Fruit fly (Drosophila melanogaster) whole organism: ENCODE measurements around the gene mRpL32.

Source experiments
- CG8478 ChIP-seq: fragments of >200 bp; optimal IDR thresholded peaks from 2 replicates; lab custom pipeline; 2018; ENCODE audit warnings: inconsistent platforms
- Dll ChIP-seq: fragments of >200 bp; optimal IDR thresholded peaks from 2 replicates; lab custom pipeline; 2017
- EcR ChIP-seq, 2 experiments: fragments of >200 bp; optimal IDR thresholded peaks; 2 replicates each; lab custom pipeline; 2017; ENCODE audit warnings: missing biosample characterization in 2 of 2, missing genetic modification characterization in 2 of 2, missing genetic modification reagents in 2 of 2
- pan ChIP-seq: fragments of >200 bp; optimal IDR thresholded peaks from 2 replicates; lab custom pipeline; 2017
- psq ChIP-seq: fragments of >200 bp; optimal IDR thresholded peaks from 2 replicates; lab custom pipeline; 2017
- usp ChIP-seq: fragments of >200 bp; optimal IDR thresholded peaks from 2 replicates; lab custom pipeline; 2017; ENCODE audit warnings: missing biosample characterization, missing genetic modification characterization, mixed read lengths

The mRpL32 gene

DNA sequence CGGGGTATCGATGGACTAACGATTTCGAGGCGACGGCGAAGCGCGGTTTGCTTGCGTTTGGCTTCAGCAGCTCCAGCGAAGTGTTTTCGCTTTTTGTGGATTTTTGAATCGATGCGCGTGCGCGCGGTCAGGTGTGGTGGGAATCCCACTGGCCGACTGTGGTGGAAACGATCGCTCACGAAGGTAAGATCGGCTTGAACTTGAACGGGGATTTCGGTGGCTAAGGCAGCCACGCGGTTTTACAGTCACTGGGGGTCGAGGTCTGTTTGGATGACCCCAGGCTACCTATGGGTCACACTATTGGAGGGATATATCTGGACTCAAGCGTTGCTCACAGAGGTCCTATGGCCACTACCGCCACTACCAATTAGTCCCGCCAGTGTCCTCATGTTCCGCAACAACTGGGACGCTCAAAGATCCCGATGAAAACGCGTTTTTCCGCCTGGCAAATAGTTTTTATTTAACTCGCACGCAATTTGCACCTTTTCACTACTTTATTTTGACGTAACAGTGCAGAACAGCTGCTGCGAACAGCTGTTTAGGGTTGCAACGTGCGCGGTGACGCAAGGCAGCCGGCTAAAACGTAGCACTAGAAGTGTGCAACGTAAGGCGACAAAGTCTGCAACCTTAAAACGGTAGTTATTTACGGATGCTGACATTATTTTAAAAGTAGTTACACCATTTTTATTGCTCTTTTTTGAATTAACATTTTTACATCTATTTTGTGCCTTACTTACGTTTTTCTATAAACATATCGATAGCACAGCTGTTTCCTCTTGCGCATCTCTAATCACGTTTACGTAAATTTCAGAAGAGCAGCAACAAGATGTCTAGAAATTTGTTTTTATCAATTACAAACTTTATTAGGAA, at the start of gene mRpL32, which contains the start of gene qless:
TSS of gene mRpL32 (plus strand) at position 780 of the 870 bp plus-strand sequence.
TSS of gene qless (minus strand) at position 516 of the 870 bp plus-strand sequence.
- TF ChIP-seq psq (lab: Kevin White, UChicago), result no peak
- no peak for TF ChIP-seq EcR (GFP tag; optimal IDR thresholded peaks at IDR 0.05; lab: Kevin White, UChicago)
- TF ChIP-seq pan, result no peak
- TF ChIP-seq usp (GFP tag; lab: Kevin White, UChicago), result no peak
- TF ChIP-seq Dll, result no peak
- no peak for TF ChIP-seq CG8478

DNA sequence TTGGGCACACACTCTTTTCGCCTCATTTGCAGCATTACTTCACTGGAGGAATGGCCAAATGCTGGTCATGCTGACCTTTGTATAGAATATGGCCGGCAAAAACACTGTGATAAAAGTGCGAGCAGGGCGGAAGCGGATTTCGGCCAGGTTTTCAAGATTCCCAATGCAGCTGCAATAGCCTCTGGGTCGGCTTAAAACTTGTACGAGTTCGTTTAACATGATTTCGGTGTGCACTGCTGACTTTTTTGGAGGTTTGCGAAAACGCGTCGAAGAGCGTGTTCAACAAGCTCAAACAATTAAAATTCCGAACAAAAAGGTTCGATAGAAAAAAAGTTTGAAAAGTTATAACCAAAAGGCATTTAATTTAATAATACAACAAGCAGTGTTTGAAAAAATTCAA, 42.0 kb upstream of the mRpL32 start, which contains the start of gene chp:
TSS of gene chp (minus strand) at position 101 of the 400 bp plus-strand sequence.
- no peak for TF ChIP-seq psq (lab: Kevin White, UChicago)
- no peak for TF ChIP-seq pan
- TF ChIP-seq CG8478, result no peak
- TF ChIP-seq EcR (GFP tag; optimal IDR thresholded peaks at IDR 0.05; lab: Kevin White, UChicago), result no peak
- TF ChIP-seq Dll, result no peak
- TF ChIP-seq usp (GFP tag; lab: Kevin White, UChicago), result no peak

DNA sequence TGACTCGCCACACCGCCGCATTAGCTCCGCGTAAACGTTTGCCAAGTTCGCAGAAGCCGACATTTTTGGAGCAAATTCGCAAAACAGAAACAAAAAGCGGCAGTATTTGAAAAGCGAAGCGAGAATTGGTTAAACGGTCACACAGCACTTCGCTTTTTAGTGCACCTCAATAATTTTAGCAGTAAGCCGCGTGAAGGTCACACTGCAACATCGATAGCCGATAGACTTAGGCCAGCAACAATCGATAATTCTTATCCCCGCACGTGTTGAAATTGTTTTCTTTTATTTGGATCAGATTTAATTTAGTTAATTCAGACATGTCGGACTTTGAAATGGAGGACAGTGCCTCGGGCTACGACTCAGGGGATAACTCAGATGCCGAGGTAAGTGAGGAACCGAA, 39.4 kb upstream of the mRpL32 start, which contains the start of the genes Zwilch and CG1542:
TSS of gene Zwilch (minus strand) at position 150 of the 400 bp plus-strand sequence.
TSS of gene CG1542 (plus strand) at position 232 of the 400 bp plus-strand sequence.
- TF ChIP-seq usp (GFP tag; lab: Kevin White, UChicago), result no peak
- no peak for TF ChIP-seq psq (lab: Kevin White, UChicago)
- no peak for TF ChIP-seq CG8478
- TF ChIP-seq pan, result no peak
- no peak for TF ChIP-seq Dll
- TF ChIP-seq EcR (GFP tag; optimal IDR thresholded peaks at IDR 0.05; lab: Kevin White, UChicago), result no peak

DNA sequence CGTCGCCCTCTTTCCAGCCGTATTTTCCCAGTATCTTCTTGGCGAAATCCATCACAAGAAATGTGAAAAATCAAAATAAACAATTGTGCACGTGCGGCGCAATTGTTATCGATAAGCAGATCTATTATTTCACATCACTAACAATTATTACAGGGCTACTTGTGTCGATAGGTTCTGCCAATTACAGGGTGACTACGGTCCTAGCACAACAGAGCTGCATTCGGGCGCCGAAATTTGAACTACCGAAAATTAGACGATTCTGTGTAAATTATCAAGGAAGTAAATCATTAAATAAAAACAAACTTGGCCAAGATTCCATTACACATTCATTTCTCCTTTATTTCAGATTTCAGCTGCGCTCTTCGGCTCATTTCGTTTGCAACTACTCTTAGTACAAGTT, 36.8 kb upstream of the mRpL32 start, which contains the start of gene CG15561:
TSS of gene CG15561 (minus strand) at position 113 of the 400 bp plus-strand sequence.
- TF ChIP-seq psq (lab: Kevin White, UChicago), result no peak
- no peak for TF ChIP-seq usp (GFP tag; lab: Kevin White, UChicago)
- no peak for TF ChIP-seq CG8478
- no peak for TF ChIP-seq EcR (GFP tag; optimal IDR thresholded peaks at IDR 0.05; lab: Kevin White, UChicago)
- no peak for TF ChIP-seq pan

DNA sequence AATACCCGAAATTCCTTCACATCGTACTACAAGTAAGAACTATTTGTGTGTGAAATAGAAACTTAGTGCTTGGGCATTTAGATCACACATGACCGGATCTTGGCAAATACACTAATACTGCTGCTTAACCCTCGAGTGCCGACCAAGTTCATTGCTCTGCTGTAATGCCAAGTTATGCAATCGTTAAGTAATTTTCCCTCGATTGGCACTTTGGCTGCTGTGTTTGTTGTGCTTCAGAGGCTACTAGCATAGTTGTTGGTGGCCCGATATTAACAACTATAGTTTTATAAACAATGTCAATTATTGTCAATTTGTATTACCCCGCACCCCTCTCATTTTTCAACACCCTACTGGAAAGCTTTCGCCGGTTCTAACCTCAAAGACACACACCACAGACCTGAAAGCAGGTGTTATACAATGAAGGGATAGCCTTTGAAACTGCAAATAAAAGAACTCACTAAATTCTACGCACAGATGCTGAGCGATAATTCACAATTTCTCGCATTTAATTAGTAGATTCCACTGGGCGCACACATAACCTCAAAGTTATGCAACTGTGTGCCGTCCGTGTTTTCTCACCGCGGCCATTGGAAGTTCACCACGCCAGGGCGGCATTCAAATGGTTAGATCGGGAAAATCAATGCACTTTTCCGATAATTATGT, 34.3 kb upstream of the mRpL32 start:
- TF ChIP-seq EcR (GFP tag; optimal IDR thresholded peaks at IDR 0.05; lab: Kevin White, UChicago), result peak in 1 of 2 experiments; percentile 86
- no peak for TF ChIP-seq psq (lab: Kevin White, UChicago)
- no peak for TF ChIP-seq usp (GFP tag; lab: Kevin White, UChicago)
- no peak for TF ChIP-seq Dll
- TF ChIP-seq CG8478, result no peak
- TF ChIP-seq pan, result no peak

DNA sequence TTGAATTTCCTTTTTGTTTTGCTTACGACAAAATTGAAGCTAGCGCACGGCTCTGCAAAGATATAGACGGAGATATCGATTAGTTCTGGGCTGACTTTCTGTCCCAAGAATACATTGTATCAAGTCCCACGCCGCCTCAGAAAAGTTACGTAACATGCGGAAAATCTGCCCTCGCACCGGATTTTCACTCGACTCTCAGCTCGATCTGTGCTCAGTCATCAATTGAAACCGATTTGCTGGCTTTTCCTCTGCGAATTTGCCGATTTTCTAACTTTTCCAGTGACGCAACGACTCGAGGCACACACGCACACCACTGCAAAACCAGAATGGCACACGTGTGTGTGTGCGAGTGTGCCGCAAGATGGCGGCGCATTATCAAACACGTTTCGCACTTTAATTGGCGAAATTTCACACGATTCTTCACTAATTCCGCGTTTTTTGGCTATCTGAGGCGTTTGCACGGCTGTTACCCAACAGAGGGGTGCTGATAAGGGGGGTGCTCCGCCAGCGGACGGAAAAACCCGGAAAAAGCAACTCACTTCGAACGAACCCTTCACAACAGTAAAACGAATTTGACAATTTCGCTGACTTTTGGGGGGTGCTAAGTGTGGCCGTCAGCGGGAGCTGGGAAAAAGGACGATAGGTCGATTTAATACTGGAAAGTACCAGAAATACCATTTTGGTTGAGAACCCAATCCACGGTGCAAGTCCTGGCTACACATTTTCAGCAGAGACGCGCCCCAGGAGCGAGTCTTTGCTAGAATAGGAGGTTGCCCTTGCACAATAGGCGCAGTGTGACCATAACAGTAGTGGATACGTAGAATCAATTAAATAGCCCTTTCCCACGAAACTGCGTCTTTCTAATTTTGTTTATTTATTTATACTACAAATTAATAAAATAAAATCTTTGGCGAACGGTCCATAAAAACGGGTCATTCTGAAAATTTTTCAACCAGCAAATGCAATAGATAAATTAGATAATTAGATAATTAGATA, 33.4 kb upstream of the mRpL32 start, which contains the start of gene ATPsynC:
TSS of gene ATPsynC (minus strand) at position 634 of the 996 bp plus-strand sequence.
- TF ChIP-seq psq (lab: Kevin White, UChicago), result no peak
- TF ChIP-seq CG8478, result no peak
- no peak for TF ChIP-seq pan
- no peak for TF ChIP-seq EcR (GFP tag; optimal IDR thresholded peaks at IDR 0.05; lab: Kevin White, UChicago)
- no peak for TF ChIP-seq usp (GFP tag; lab: Kevin White, UChicago)
- TF ChIP-seq Dll, result no peak

DNA sequence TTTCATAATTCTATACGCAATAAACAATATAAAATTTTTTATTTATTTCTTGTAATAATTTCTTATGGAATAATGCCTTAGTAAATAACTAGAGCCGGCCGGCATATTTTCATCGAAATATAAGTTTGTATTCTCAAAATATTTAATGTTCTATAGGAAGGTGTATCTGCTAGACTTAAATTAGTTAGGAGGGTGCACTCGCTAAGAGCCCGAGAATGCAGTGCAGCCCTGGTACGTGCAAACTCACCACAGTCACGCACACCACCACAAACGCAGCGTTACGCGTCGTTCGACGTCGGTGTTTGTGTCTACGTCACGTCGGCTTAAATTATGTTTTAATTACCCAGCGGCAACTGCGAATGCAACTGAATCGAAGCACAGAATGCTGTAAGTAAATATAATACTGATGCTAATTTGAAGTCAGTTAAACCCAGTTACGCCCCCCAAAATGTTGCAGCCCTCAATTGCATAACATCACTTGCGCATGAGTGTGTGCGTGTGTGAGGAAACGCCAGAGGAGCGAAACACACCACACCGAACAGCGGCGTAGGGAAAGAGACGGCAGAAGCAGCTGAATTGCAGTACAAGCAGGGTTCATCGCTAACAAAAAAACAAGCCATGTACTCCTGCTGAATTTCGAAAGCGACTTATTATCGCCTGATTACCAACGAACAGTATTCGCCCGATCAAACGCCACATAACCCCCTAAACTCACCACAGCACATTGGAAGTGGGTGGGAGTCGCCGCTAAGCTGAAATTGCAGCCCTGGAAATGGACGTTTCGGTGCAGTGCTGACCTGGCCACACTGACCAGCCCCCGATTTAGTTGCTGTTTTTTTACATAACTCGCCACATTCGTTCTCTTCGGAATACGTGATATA, 32.0 kb upstream of the mRpL32 start, which contains the start of gene CG12054:
TSS of gene CG12054 (plus strand) at position 247 of the 881 bp plus-strand sequence.
- TF ChIP-seq pan (no peak), usp (GFP tag; lab: Kevin White, UChicago) (no peak), EcR (GFP tag; optimal IDR thresholded peaks at IDR 0.05; lab: Kevin White, UChicago) (no peak), psq (lab: Kevin White, UChicago) (no peak), CG8478 (no peak), Dll (no peak)

DNA sequence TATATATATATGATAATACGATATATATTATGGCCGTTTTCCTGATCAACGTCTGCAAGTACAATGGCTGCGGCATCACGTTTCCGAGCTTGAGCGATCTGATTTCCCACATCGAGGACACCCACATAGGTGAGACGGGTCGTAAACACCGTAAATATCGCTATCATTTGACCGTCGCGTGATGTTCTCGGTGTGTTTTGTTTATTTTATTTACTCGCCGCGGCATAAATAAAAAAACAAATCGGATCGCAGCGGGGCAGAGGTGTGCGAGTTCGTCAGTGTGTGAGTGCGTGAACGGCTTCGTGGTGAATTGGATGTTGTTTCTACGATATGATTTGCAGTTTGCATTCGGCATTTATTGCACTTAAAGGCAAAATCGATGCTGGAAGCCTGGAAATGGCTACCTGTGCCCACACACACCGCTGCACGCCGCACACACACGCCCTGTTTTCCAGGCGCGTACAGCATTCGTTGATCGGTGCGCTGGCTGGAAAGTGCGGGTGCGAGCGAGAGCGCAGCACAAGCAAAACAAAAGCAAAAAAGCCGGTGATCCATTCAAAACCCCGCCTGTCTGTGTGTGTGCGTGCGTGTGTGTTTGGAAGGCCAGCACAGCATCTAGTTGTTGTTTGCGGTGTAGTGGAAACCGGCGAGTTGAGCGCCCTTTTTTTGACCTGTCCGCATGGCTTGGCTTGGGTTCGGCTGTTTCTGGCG, 31.2 kb upstream of the mRpL32 start:
- no peak for TF ChIP-seq CG8478
- no peak for TF ChIP-seq EcR (GFP tag; optimal IDR thresholded peaks at IDR 0.05; lab: Kevin White, UChicago)
- TF ChIP-seq pan, result no peak
- TF ChIP-seq psq (lab: Kevin White, UChicago), result no peak
- no peak for TF ChIP-seq usp (GFP tag; lab: Kevin White, UChicago)
- no peak for TF ChIP-seq Dll

DNA sequence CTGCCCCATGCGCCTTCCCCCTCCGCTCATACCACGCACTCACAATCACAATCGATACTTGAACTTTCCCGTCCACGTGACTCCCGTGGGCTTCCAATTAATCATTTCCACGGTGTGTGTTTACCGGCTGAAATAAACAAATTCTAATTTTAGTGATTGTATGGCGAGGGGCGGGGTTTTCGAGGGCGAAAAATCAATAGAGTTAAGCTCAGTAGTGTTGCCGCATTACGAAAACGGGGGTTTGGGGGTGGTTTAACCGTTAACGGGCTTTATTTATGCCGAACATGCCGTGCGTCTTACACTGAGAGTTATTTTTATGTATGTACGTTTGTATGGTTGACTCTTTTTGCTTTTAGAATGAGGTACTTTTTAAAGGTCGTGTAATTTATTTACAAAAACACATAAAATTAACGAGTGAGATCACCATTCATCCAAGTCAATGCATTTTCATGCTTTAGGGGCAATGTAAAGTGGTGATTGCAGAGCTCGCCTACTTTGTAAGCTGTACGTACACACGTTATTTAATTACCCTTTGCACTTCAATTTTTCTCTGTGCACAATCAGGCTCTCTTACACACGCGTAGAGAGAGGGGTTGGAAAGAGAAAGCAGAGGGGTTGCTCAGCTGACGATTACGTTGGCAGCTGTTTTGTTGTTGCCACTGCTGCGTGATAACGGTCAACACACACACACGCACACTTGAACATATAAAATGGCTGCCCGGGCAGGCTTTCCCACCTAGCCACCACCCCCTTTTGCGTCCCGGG, 30.4 kb upstream of the mRpL32 start:
- no peak for TF ChIP-seq usp (GFP tag; lab: Kevin White, UChicago)
